Fruit fly (Drosophila melanogaster): Measurements from ENCODE around the gene CG7974.

CG7974 gene

dm6 chr3L:1647276-1647919, 17.5 kb upstream of the CG7974 start, which contains the start of the genes CG17249 and Bro:
Gene CG17249 (minus strand): TSS chr3L:1647464.
Gene Bro (plus strand): TSS chr3L:1647869.
- no peak for TF ChIP-seq usp (GFP tag; optimal IDR thresholded peaks at IDR 0.05)
- no peak for TF ChIP-seq EcR (GFP tag; optimal IDR thresholded peaks at IDR 0.05)

- TF ChIP-seq usp (GFP tag; optimal IDR thresholded peaks at IDR 0.05) (no peak), pan (optimal IDR thresholded peaks at IDR 0.05) (no peak), psq (optimal IDR thresholded peaks at IDR 0.05) (no peak)
Observed at dm6 chr3L:1648690-1649355, 16.1 kb upstream of the CG7974 start, which contains the start of gene CG13920. Gene CG13920 (plus strand): TSS chr3L:1648944.

dm6 chr3L:1649363-1649762, 15.6 kb upstream of the CG7974 start:
- TF ChIP-seq Dll (optimal IDR thresholded peaks at IDR 0.05) (no peak), pan (optimal IDR thresholded peaks at IDR 0.05) (no peak), psq (optimal IDR thresholded peaks at IDR 0.05) (no peak), EcR (GFP tag; optimal IDR thresholded peaks at IDR 0.05) (no peak), usp (GFP tag; optimal IDR thresholded peaks at IDR 0.05) (no peak), CG8478 (optimal IDR thresholded peaks at IDR 0.05) (no peak)

dm6 chr3L:1652700-1653200, 12.2 kb upstream of the CG7974 start, which contains the start of the genes CG7970 and Vta1:
Gene CG7970 (plus strand): TSS chr3L:1652750.
Gene Vta1 (minus strand): TSS chr3L:1652900.
- no peak for TF ChIP-seq pan (optimal IDR thresholded peaks at IDR 0.05)
- TF ChIP-seq usp (GFP tag; optimal IDR thresholded peaks at IDR 0.05), result no peak
- no peak for TF ChIP-seq EcR (GFP tag; optimal IDR thresholded peaks at IDR 0.05)
- no peak for TF ChIP-seq psq (optimal IDR thresholded peaks at IDR 0.05)
- no peak for TF ChIP-seq Dll (optimal IDR thresholded peaks at IDR 0.05)
- TF ChIP-seq CG8478 (optimal IDR thresholded peaks at IDR 0.05), result no peak

- TF ChIP-seq CG8478 (optimal IDR thresholded peaks at IDR 0.05) (no peak), psq (optimal IDR thresholded peaks at IDR 0.05) (no peak), Dll (optimal IDR thresholded peaks at IDR 0.05) (no peak), EcR (GFP tag; optimal IDR thresholded peaks at IDR 0.05) (no peak), usp (GFP tag; optimal IDR thresholded peaks at IDR 0.05) (no peak), pan (optimal IDR thresholded peaks at IDR 0.05) (no peak)
Observed at dm6 chr3L:1653752-1654151, 11.2 kb upstream of the CG7974 start.

- TF ChIP-seq Dll (optimal IDR thresholded peaks at IDR 0.05) (no peak), CG8478 (optimal IDR thresholded peaks at IDR 0.05) (no peak), usp (GFP tag; optimal IDR thresholded peaks at IDR 0.05) (no peak), psq (optimal IDR thresholded peaks at IDR 0.05) (no peak), EcR (GFP tag; optimal IDR thresholded peaks at IDR 0.05) (no peak), pan (optimal IDR thresholded peaks at IDR 0.05) (no peak)
Observed at dm6 chr3L:1661738-1662370, 3.1 kb upstream of the CG7974 start.

- TF ChIP-seq usp (GFP tag; optimal IDR thresholded peaks at IDR 0.05), result no peak
- no peak for TF ChIP-seq EcR (GFP tag; optimal IDR thresholded peaks at IDR 0.05)
- TF ChIP-seq pan (optimal IDR thresholded peaks at IDR 0.05), result no peak
- no peak for TF ChIP-seq Dll (optimal IDR thresholded peaks at IDR 0.05)
- no peak for TF ChIP-seq CG8478 (optimal IDR thresholded peaks at IDR 0.05)
- TF ChIP-seq psq (optimal IDR thresholded peaks at IDR 0.05), result no peak
Observed at dm6 chr3L:1663531-1663930, 1.4 kb upstream of the CG7974 start.

- TF ChIP-seq pan (optimal IDR thresholded peaks at IDR 0.05) (no peak), psq (optimal IDR thresholded peaks at IDR 0.05) (no peak), CG8478 (optimal IDR thresholded peaks at IDR 0.05) (no peak), usp (GFP tag; optimal IDR thresholded peaks at IDR 0.05) (no peak), EcR (GFP tag; optimal IDR thresholded peaks at IDR 0.05) (no peak), Dll (optimal IDR thresholded peaks at IDR 0.05) (no peak)
Observed at dm6 chr3L:1664205-1664604, 733 bp upstream of the CG7974 start.

- no peak for TF ChIP-seq pan (optimal IDR thresholded peaks at IDR 0.05)
- TF ChIP-seq Dll (optimal IDR thresholded peaks at IDR 0.05), result no peak
- TF ChIP-seq EcR (GFP tag; optimal IDR thresholded peaks at IDR 0.05), result no peak
- TF ChIP-seq usp (GFP tag; optimal IDR thresholded peaks at IDR 0.05), result no peak
- no peak for TF ChIP-seq psq (optimal IDR thresholded peaks at IDR 0.05)
- no peak for TF ChIP-seq CG8478 (optimal IDR thresholded peaks at IDR 0.05)
Observed at dm6 chr3L:1665544-1665943, 606 bp downstream of the CG7974 start.

dm6 chr3L:1667423-1667822, 2.5 kb downstream of the CG7974 start:
- TF ChIP-seq usp (GFP tag; optimal IDR thresholded peaks at IDR 0.05) (no peak), EcR (GFP tag; optimal IDR thresholded peaks at IDR 0.05) (no peak), CG8478 (optimal IDR thresholded peaks at IDR 0.05) (no peak), psq (optimal IDR thresholded peaks at IDR 0.05) (no peak), pan (optimal IDR thresholded peaks at IDR 0.05) (no peak), Dll (optimal IDR thresholded peaks at IDR 0.05) (no peak)

- TF ChIP-seq Dll (optimal IDR thresholded peaks at IDR 0.05) (no peak), EcR (GFP tag; optimal IDR thresholded peaks at IDR 0.05) (no peak), usp (GFP tag; optimal IDR thresholded peaks at IDR 0.05) (no peak), psq (optimal IDR thresholded peaks at IDR 0.05) (no peak), pan (optimal IDR thresholded peaks at IDR 0.05) (no peak), CG8478 (optimal IDR thresholded peaks at IDR 0.05) (no peak)
Observed at dm6 chr3L:1668504-1668903, 3.6 kb downstream of the CG7974 start, which contains the start of gene RpL23A. Gene RpL23A (minus strand): TSS chr3L:1668654.

dm6 chr3L:1670008-1670407, 5.1 kb downstream of the CG7974 start, which contains the start of gene RabX5:
Gene RabX5 (minus strand): TSS chr3L:1670108.
- TF ChIP-seq psq (optimal IDR thresholded peaks at IDR 0.05) (no peak), EcR (GFP tag; optimal IDR thresholded peaks at IDR 0.05) (no peak), usp (GFP tag; optimal IDR thresholded peaks at IDR 0.05) (no peak), pan (optimal IDR thresholded peaks at IDR 0.05) (no peak), Dll (optimal IDR thresholded peaks at IDR 0.05) (no peak), CG8478 (optimal IDR thresholded peaks at IDR 0.05) (no peak)
